Worm (Caenorhabditis elegans) whole organism, mixed stage, embryonic: ENCODE measurements around the gene M02D8.6.

Experiments
- M03D4.4 ChIP-seq: sonication (generic microtip); optimal IDR thresholded peaks from 2 replicates; lab custom pipeline; 2017; ENCODE audit warnings: mild to moderate bottlenecking, missing genetic modification characterization, missing compliant biosample characterization
- bed-3 ChIP-seq: fragments of 200-800 bp; sonication (Bioruptor generic); optimal IDR thresholded peaks from 3 replicates; lab custom pipeline; 2018; ENCODE audit warnings: mild to moderate bottlenecking, missing genetic modification characterization, moderate library complexity, missing compliant biosample characterization
- blmp-1 ChIP-seq: fragments of 150-350 bp; optimal IDR thresholded peaks from 2 replicates; lab custom pipeline; 2014; ENCODE audit warnings: missing biosample characterization, missing genetic modification characterization
- ceh-43 ChIP-seq: fragments of 200-800 bp; sonication (Bioruptor generic); optimal IDR thresholded peaks from 2 replicates; lab custom pipeline; 2018; ENCODE audit warnings: mild to moderate bottlenecking, missing genetic modification characterization, moderate library complexity, missing compliant biosample characterization
- ceh-83 ChIP-seq: fragments of 200-800 bp; sonication (Bioruptor generic); optimal IDR thresholded peaks from 2 replicates; lab custom pipeline; 2018; ENCODE audit warnings: mild to moderate bottlenecking, missing genetic modification characterization, missing compliant biosample characterization
- ces-1 ChIP-seq: fragments of 150-350 bp; optimal IDR thresholded peaks from 2 replicates; lab custom pipeline; 2014; ENCODE audit warnings: missing biosample characterization, missing genetic modification reagents, missing genetic modification characterization
- cnd-1 ChIP-seq: fragments of 200-800 bp; sonication (Bioruptor generic); optimal IDR thresholded peaks from 2 replicates; lab custom pipeline; 2018; ENCODE audit warnings: mild to moderate bottlenecking, missing genetic modification characterization, missing compliant biosample characterization
- drap-1 ChIP-seq: fragments of 200-800 bp; sonication (Bioruptor generic); optimal IDR thresholded peaks from 3 replicates; lab custom pipeline; 2018; ENCODE audit warnings: mild to moderate bottlenecking, missing genetic modification characterization, missing compliant biosample characterization
- elt-1 ChIP-seq: sonication (generic microtip); optimal IDR thresholded peaks from 2 replicates; lab custom pipeline; 2017; ENCODE audit warnings: missing genetic modification characterization, mild to moderate bottlenecking, missing compliant biosample characterization, antibody characterized with exemption, moderate library complexity, borderline replicate concordance; ENCODE audit not compliant: insufficient read depth
- elt-3 ChIP-seq: fragments of 150-350 bp; optimal IDR thresholded peaks from 2 replicates; lab custom pipeline; 2014; ENCODE audit warnings: missing biosample characterization, missing genetic modification characterization
- ham-2 ChIP-seq: fragments of 200-800 bp; sonication (Bioruptor generic); optimal IDR thresholded peaks from 2 replicates; lab custom pipeline; 2018; ENCODE audit warnings: mild to moderate bottlenecking, missing genetic modification characterization, missing compliant biosample characterization
- hlh-1 ChIP-seq: fragments of 150-350 bp; optimal IDR thresholded peaks from 2 replicates; lab custom pipeline; 2014; ENCODE audit warnings: missing biosample characterization, missing genetic modification reagents, missing genetic modification characterization
- lin-13 ChIP-seq: fragments of 150-350 bp; optimal IDR thresholded peaks from 2 replicates; lab custom pipeline; 2014; ENCODE audit warnings: missing biosample characterization, missing genetic modification characterization
- lin-32 ChIP-seq: fragments of 200-800 bp; sonication (Bioruptor generic); optimal IDR thresholded peaks from 2 replicates; lab custom pipeline; 2018; ENCODE audit warnings: mild to moderate bottlenecking, missing genetic modification characterization, missing compliant biosample characterization
- lsy-2 ChIP-seq: fragments of 150-350 bp; optimal IDR thresholded peaks from 2 replicates; lab custom pipeline; 2014; ENCODE audit warnings: missing biosample characterization, missing genetic modification characterization
- mab-5 ChIP-seq: fragments of 150-350 bp; optimal IDR thresholded peaks from 2 replicates; lab custom pipeline; 2014; ENCODE audit warnings: missing biosample characterization, missing genetic modification characterization
- mep-1 ChIP-seq: fragments of 150-350 bp; optimal IDR thresholded peaks from 2 replicates; lab custom pipeline; 2017; ENCODE audit warnings: missing biosample characterization, missing genetic modification reagents, missing genetic modification characterization, inconsistent platforms
- mls-2 ChIP-seq: sonication (generic microtip); optimal IDR thresholded peaks from 2 replicates; lab custom pipeline; 2016; ENCODE audit warnings: mild to moderate bottlenecking, missing genetic modification characterization, moderate library complexity, missing compliant biosample characterization
- nhr-12 ChIP-seq: fragments of 150-350 bp; optimal IDR thresholded peaks from 2 replicates; lab custom pipeline; 2014; ENCODE audit warnings: missing biosample characterization, missing genetic modification characterization
- nhr-2 ChIP-seq: fragments of 150-350 bp; optimal IDR thresholded peaks from 2 replicates; lab custom pipeline; 2014; ENCODE audit warnings: missing biosample characterization, missing genetic modification characterization
- nhr-237 ChIP-seq: fragments of 150-350 bp; optimal IDR thresholded peaks from 2 replicates; lab custom pipeline; 2014; ENCODE audit warnings: missing biosample characterization, missing genetic modification characterization
- nhr-28 ChIP-seq: fragments of 150-350 bp; optimal IDR thresholded peaks from 2 replicates; lab custom pipeline; 2014; ENCODE audit warnings: missing biosample characterization, missing genetic modification characterization
- nhr-76 ChIP-seq: sonication (generic microtip); optimal IDR thresholded peaks from 2 replicates; lab custom pipeline; 2017; ENCODE audit warnings: missing biosample characterization, missing genetic modification characterization
- pha-4 ChIP-seq: fragments of 150-350 bp; optimal IDR thresholded peaks from 2 replicates; lab custom pipeline; 2018; ENCODE audit warnings: missing biosample characterization, missing genetic modification reagents, missing genetic modification characterization
- sem-2 ChIP-seq: fragments of 200-800 bp; sonication (Bioruptor generic); optimal IDR thresholded peaks from 2 replicates; lab custom pipeline; 2018; ENCODE audit warnings: mild to moderate bottlenecking, missing genetic modification characterization, missing compliant biosample characterization
- sptf-1 ChIP-seq: sonication (generic microtip); optimal IDR thresholded peaks from 2 replicates; lab custom pipeline; 2017; ENCODE audit warnings: mild to moderate bottlenecking, missing genetic modification characterization, moderate library complexity, missing compliant biosample characterization
- tbx-8 ChIP-seq: fragments of 200-800 bp; sonication (Bioruptor generic); optimal IDR thresholded peaks from 2 replicates; lab custom pipeline; 2018; ENCODE audit warnings: mild to moderate bottlenecking, missing genetic modification characterization, moderate library complexity, missing compliant biosample characterization
- unc-120 ChIP-seq: sonication (generic microtip); optimal IDR thresholded peaks from 2 replicates; lab custom pipeline; 2017; ENCODE audit warnings: missing genetic modification characterization, missing compliant biosample characterization; ENCODE audit not compliant: poor library complexity, severe bottlenecking
- unc-39 ChIP-seq: fragments of 150-350 bp; optimal IDR thresholded peaks from 2 replicates; lab custom pipeline; 2014; ENCODE audit warnings: missing biosample characterization, missing genetic modification characterization
- unc-62 ChIP-seq: fragments of 150-350 bp; optimal IDR thresholded peaks from 2 replicates; lab custom pipeline; 2014; ENCODE audit warnings: missing biosample characterization, missing genetic modification reagents, missing genetic modification characterization
- zip-8 ChIP-seq: fragments of 150-350 bp; optimal IDR thresholded peaks from 2 replicates; lab custom pipeline; 2014; ENCODE audit warnings: missing biosample characterization, missing genetic modification characterization
- ztf-11 ChIP-seq: fragments of 150-350 bp; optimal IDR thresholded peaks from 2 replicates; lab custom pipeline; 2014; ENCODE audit warnings: missing biosample characterization, missing genetic modification characterization

Gene M02D8.6

DNA sequence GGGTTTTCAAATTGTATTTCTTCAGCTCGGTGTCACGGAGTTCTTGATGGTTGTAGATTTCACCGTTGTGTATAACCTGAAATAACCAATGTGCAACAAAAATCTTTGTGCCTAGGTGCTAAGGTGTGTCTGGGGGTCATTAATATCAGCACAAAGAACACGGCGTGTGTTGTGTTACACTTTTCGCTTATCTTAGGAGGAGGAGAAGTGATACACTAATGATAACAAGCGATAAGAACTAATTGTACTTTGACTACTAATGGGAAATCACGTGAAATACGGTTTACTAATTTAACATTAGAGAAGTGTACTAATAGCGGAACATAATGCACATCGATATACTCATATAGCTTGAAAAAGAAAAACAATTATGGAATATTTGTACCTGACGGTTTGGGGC is 18.5 kb upstream of the M02D8.6 start:
- TF ChIP-seq mep-1 (no peak), elt-3 (no peak), nhr-237 (tag; lab: Kevin White, UChicago) (no peak), lin-32 (GFP tag; lab: Kevin White, UChicago) (no peak), bed-3 (no peak), ceh-43 (GFP tag; lab: Kevin White, UChicago) (no peak), ham-2 (GFP tag; lab: Kevin White, UChicago) (no peak), nhr-2 (tag; lab: Kevin White, UChicago) (no peak), ztf-11 (tag; lab: Kevin White, UChicago) (no peak), nhr-28 (tag; lab: Kevin White, UChicago) (no peak), nhr-76 (tag; lab: Kevin White, UChicago) (no peak), zip-8 (tag; lab: Kevin White, UChicago) (no peak), elt-1 (tag; lab: Kevin White, UChicago) (no peak), drap-1 (no peak), nhr-12 (tag; lab: Kevin White, UChicago) (no peak), unc-62 (no peak), pha-4 (tag; lab: Kevin White, UChicago) (no peak), mls-2 (no peak), hlh-1 (no peak)

DNA sequence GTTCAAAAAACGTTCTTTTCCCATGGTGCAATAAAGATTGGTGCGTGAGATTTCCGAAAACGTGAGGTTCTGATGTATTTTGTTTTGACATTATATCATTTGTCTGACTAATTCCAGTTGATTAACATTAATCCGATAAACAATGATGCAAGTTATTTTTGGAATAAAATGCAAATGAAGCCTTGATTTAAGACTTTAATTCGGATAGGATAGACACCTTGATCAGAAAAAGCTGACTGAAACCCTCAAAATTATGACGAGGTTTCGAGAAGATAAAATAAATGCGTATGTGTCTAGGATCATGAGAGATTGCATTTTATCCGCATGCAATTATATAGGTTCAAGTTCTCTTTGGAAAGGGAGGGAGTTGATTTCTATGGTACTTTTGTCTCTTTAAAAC is 13.8 kb upstream of the M02D8.6 start:
- no peak for TF ChIP-seq lin-32 (GFP tag; lab: Kevin White, UChicago)
- no peak for TF ChIP-seq unc-39 (tag; lab: Kevin White, UChicago)
- no peak for TF ChIP-seq ham-2 (GFP tag; lab: Kevin White, UChicago)
- TF ChIP-seq nhr-237 (tag; lab: Kevin White, UChicago) = no peak
- TF ChIP-seq drap-1 = no peak
- no peak for TF ChIP-seq sem-2 (GFP tag; lab: Kevin White, UChicago)
- no peak for TF ChIP-seq nhr-76 (tag; lab: Kevin White, UChicago)
- no peak for TF ChIP-seq sptf-1
- no peak for TF ChIP-seq M03D4.4 (tag; lab: Kevin White, UChicago)
- TF ChIP-seq zip-8 (tag; lab: Kevin White, UChicago) = no peak
- TF ChIP-seq mab-5 (tag; lab: Kevin White, UChicago) = no peak

DNA sequence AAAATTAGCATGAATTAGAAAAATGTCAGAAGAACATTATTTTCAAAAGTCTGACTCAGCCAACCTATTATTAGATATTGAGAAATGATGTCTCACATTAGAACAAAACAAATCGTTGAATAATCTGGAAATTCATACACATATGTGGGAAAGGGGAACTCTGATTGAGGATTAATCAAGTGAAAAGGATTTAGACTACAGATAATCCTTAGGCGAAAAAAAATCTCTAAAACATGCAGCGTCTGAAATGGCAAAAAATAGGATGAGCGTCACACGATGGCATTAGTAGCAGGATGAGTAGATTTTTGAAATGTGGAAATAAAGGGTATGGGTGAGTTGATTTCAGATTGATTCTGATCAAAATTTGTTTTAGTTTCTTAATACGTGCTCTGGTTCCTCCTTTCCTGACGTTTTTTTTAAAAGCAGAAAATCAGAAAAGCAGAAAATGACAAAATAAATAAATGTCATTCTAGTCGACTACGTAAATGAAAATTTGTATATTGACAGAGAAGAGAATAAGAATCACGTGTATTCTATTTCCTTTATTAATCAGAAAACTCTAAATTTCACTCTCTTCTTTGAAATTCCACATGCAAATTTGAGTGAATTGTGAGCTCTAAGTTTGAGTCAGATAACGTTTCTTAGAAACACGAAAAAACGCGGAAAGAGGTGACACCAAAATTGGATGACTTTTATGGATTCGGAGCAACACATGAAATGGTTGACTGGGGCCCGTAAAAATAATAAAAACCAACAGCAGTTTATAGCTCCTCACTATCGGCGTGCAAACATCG is 12.7 kb upstream of the M02D8.6 start:
- TF ChIP-seq M03D4.4 (tag; lab: Kevin White, UChicago) (no peak), nhr-2 (tag; lab: Kevin White, UChicago) (no peak), nhr-237 (tag; lab: Kevin White, UChicago) (no peak), bed-3 (no peak), elt-3 (no peak), unc-120 (tag; lab: Kevin White, UChicago) (no peak), hlh-1 (no peak), mab-5 (tag; lab: Kevin White, UChicago) (no peak), mls-2 (no peak), ceh-43 (GFP tag; lab: Kevin White, UChicago) (no peak), mep-1 (no peak), blmp-1 (tag; lab: Kevin White, UChicago) (no peak), unc-39 (tag; lab: Kevin White, UChicago) (no peak), lin-13 (no peak), tbx-8 (no peak), cnd-1 (no peak), ztf-11 (tag; lab: Kevin White, UChicago) (no peak), lsy-2 (no peak), ces-1 (GFP tag; lab: Kevin White, UChicago) (no peak), ceh-83 (no peak)

DNA sequence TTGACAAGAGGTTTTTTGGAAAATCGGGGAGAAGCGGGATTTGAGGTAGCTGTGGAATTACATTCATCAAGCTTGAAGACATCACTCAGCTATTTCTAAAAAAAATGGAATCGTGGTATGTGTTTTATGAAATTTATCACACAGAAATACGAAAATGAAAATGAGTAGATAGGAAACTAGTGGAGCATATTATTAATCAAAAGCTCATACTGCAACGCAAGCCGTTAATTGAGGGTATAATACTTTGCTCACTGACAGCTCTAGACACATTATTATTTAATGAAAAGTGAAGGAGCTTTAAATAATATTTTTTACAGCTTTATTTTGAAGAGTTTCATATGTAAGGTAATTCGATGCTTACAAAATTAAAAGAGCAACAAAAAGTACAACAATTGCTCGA is 11.2 kb upstream of the M02D8.6 start, which contains the start of gene M02D8.7:
M02D8.7 (minus strand) TSS at position 101 of the 400 bp plus-strand sequence.
- TF ChIP-seq ceh-83 (no peak), unc-62 (no peak), nhr-12 (tag; lab: Kevin White, UChicago) (no peak), nhr-2 (tag; lab: Kevin White, UChicago) (no peak)
